Fruit fly (Drosophila melanogaster): Measurements from ENCODE around the gene PKD.

Gene PKD

DNA sequence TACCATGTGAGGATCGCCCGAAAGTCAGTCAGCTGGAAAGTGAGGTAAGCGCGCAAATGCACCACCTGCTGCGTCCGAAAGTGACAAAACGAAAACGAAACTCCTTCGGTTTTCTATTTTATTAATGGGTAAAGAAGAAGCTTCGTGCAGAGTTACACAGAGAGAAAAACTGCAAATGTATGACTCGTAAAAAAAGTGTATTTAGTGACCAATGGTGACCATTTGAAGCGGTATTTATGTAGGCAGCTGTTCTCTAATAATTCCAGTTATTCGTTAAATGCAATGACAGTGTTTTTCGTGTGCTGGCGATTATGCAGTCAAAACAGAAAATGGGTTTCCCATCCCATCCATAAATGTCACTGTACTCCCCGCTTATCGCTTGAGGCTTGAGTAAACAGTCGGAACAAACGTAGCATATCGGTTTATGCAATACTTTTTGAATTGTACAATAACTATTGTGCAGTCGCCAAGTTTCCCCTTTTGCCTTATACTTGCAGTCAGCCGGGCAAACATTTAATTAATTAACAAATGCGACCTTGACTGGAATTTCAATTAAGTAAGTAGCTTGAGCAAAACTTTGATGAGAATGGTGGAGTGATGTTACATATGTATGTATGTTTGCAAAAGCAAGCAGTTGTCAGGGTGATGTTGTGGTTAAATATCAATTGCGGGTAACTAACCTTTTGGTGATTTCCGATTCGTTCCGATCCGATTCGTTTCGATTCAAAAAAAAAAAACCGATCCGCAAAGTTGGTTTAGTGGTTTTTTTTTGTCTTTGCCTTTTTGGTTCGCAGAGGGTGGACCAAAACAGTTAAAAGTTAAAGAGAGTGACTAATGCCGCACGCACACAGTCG, 16.5 kb downstream of the PKD start:
- TF ChIP-seq CG32121 (GFP tag; IDR thresholded peaks at IDR 0.05) (peak; percentile 19; the same call in 1 of the 2 replicates), CG8301 (tag; optimal IDR thresholded peaks at IDR 0.05) (peak; percentile 49), CG17806 (tag; optimal IDR thresholded peaks at IDR 0.05) (peak; percentile 13), CG4496 (GFP tag; IDR thresholded peaks at IDR 0.05) (peak; percentile 66; the same call in 2 of the 3 replicates), CG15710 (tag; optimal IDR thresholded peaks at IDR 0.05) (peak; percentile 34), CG8159 (tag; optimal IDR thresholded peaks at IDR 0.05) (peak; percentile 49), Pif1A (GFP tag; optimal IDR thresholded peaks at IDR 0.05) (no peak), CG14655 (GFP tag; optimal IDR thresholded peaks at IDR 0.05) (peak; percentile 61), CG13204 (GFP tag; optimal IDR thresholded peaks at IDR 0.05) (no peak), CG10348 (GFP tag; IDR thresholded peaks at IDR 0.05) (no peak), CG9948 (tag; optimal IDR thresholded peaks at IDR 0.05) (peak; percentile 26), D1 (tag; optimal IDR thresholded peaks at IDR 0.05) (no peak), EcR (GFP tag; optimal IDR thresholded peaks at IDR 0.05) (no peak), Ets98B (GFP tag; IDR thresholded peaks at IDR 0.05) (peak; percentile 58), CG34367 (tag; optimal IDR thresholded peaks at IDR 0.05) (peak; percentile 38), gl (tag; optimal IDR thresholded peaks at IDR 0.05) (peak; percentile 7), fd96Ca (GFP tag; IDR thresholded peaks at IDR 0.05) (peak; percentile 67; the same call in 2 of the 3 replicates)

DNA sequence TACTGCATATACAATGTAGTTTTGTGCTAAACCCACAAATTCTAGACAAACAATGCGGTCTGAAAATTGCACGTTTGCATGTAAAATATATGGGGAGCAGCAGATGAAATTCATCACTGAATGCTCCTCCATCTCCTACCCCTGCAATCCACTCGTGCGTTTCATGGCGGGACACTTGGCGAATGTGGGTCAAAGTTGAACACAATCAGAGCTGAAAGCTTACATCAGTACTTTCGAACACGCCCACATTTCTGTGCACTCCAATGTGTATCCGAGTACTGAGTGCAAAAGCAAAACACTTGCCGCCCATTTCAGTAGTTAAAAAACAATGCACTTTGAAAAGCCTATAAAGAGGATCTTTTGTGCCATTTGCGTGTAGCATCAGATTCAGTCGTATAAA, 17.5 kb downstream of the PKD start:
- TF ChIP-seq CG32121 (GFP tag; IDR thresholded peaks at IDR 0.05), result 0 out of 2 replicates have a peak, but pooled peaks have one; percentile 14
- TF ChIP-seq Ets98B (GFP tag; IDR thresholded peaks at IDR 0.05), result no peak

DNA sequence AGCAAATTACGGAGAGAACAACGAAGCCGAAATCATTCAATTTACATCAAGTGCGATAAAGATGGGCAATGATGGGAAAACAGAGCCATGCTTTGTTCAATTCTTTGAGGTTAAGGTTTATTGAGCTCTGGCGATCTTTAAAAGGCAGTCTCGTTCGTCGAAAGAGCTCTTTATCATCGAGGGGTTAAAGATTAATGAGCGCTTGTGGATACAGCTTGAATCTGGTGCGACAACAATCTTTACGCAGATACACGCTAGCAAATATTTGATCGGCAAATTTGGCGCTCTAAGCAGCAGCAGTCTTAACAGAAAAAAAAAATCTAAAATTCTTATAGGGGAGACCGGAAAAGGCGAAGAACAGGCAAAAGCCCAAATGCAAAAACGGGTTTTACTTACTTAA, 18.1 kb downstream of the PKD start:
- TF ChIP-seq Snoo (tag; optimal IDR thresholded peaks at IDR 0.05) (no peak), CG32121 (GFP tag; IDR thresholded peaks at IDR 0.05) (no peak), CG34367 (tag; optimal IDR thresholded peaks at IDR 0.05) (no peak), CG8301 (tag; optimal IDR thresholded peaks at IDR 0.05) (no peak), D1 (tag; optimal IDR thresholded peaks at IDR 0.05) (no peak), Pif1A (GFP tag; optimal IDR thresholded peaks at IDR 0.05) (no peak), gl (tag; optimal IDR thresholded peaks at IDR 0.05) (no peak), CG8159 (tag; optimal IDR thresholded peaks at IDR 0.05) (no peak), Pif1B (GFP tag; optimal IDR thresholded peaks at IDR 0.05) (no peak), CG14655 (GFP tag; optimal IDR thresholded peaks at IDR 0.05) (no peak), CG13204 (GFP tag; optimal IDR thresholded peaks at IDR 0.05) (no peak), CG17806 (tag; optimal IDR thresholded peaks at IDR 0.05) (no peak), CG10348 (GFP tag; IDR thresholded peaks at IDR 0.05) (no peak), CG12605 (GFP tag; IDR thresholded peaks at IDR 0.05) (no peak), EcR (GFP tag; optimal IDR thresholded peaks at IDR 0.05) (no peak), CG15710 (tag; optimal IDR thresholded peaks at IDR 0.05) (no peak)

DNA sequence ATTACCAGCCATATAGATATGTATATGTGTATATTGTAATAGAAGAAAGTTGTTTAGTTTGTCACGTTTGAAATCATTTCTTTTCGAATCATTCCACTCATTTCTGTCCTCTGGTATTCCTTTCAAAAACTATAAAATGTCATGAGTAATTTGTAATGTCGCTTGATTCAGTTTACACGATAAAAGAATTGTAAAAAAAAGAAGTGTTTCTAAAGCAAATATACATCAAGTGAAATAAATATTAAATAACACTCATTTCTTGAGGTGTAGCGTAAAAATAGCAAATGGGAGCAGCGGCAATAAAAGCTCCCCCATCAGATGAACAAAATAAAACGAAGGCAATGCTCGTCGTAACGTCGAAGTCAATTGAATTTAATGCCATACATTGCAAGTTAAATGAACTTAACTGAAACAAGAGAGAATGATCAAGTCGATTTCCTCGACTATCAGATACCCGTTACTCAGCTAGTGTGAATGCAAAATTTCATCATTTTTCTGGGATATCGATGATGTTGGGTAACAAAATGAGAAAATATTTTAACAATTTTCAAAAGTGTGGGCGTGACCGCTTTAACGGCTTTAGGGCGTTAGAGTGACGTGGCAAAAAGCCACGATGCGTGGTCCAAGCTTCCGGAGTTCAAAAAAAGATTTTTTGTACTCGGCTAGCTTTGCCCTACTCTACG, 18.8 kb downstream of the PKD start:
- TF ChIP-seq D1 (tag; optimal IDR thresholded peaks at IDR 0.05) (no peak), gl (tag; optimal IDR thresholded peaks at IDR 0.05) (no peak), CG32121 (GFP tag; IDR thresholded peaks at IDR 0.05) (peak; percentile 55; the same call in 1 of the 2 replicates), CG15710 (tag; optimal IDR thresholded peaks at IDR 0.05) (peak; percentile 52), CG10348 (GFP tag; IDR thresholded peaks at IDR 0.05) (no peak), CG14655 (GFP tag; optimal IDR thresholded peaks at IDR 0.05) (no peak), rn (GFP tag; IDR thresholded peaks at IDR 0.05) (no peak), CG34367 (tag; optimal IDR thresholded peaks at IDR 0.05) (no peak), Pif1B (GFP tag; optimal IDR thresholded peaks at IDR 0.05) (peak; percentile 1), CG9948 (tag; optimal IDR thresholded peaks at IDR 0.05) (peak; percentile 41), fd96Ca (GFP tag; IDR thresholded peaks at IDR 0.05) (no peak), EcR (GFP tag; optimal IDR thresholded peaks at IDR 0.05) (peak; percentile 46), CG8159 (tag; optimal IDR thresholded peaks at IDR 0.05) (peak; percentile 57), CG4496 (GFP tag; IDR thresholded peaks at IDR 0.05) (no peak), Pif1A (GFP tag; optimal IDR thresholded peaks at IDR 0.05) (peak; percentile 46), CG17806 (tag; optimal IDR thresholded peaks at IDR 0.05) (peak; percentile 39), CG12605 (GFP tag; IDR thresholded peaks at IDR 0.05) (no peak), CG8301 (tag; optimal IDR thresholded peaks at IDR 0.05) (peak; percentile 48)

DNA sequence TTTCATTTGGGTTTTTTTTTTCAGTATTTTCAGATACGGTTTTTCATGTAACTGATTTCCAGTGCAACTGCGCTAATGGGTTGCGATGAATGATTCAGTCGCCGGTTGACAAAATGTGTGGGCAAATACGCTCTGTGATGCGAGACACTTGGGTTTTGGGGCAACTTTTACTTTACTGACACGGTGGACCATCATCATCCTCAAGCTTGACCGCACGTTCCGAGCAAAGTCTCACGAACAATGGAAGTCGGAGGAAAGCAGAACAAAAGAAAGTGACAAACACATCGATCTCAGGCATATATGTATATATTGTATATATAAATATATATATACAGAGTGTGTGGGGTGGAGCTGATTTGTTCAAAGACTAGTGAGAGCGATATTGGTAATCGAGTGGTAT, 19.7 kb downstream of the PKD start:
- TF ChIP-seq CG4496 (GFP tag; IDR thresholded peaks at IDR 0.05) (peak; percentile 36; the same call in 1 of the 3 replicates), EcR (GFP tag; optimal IDR thresholded peaks at IDR 0.05) (peak; percentile 9), CG15710 (tag; optimal IDR thresholded peaks at IDR 0.05) (no peak)

DNA sequence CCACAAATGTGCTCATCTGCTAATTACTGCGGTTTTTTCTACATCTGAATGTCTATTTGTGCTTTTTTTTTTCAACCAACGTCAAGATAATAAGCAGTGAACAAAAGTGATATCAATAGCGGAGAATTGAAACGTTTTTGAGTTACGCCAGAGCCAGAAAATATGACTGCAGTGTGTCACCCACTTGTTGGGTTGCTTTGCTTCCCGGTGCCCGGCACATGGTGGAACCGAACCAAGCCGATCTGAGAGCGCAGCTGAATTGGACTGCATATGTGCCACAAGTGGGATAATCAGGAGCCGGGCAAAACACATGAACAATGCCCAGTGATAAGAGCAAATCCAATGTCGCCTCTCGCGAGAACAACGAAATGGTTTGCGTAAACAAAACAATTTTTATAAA, 21.8 kb downstream of the PKD start:
- TF ChIP-seq CG8301 (tag; optimal IDR thresholded peaks at IDR 0.05), result no peak
- TF ChIP-seq EcR (GFP tag; optimal IDR thresholded peaks at IDR 0.05), result no peak
- TF ChIP-seq CG13204 (GFP tag; optimal IDR thresholded peaks at IDR 0.05), result no peak
- TF ChIP-seq Pif1B (GFP tag; optimal IDR thresholded peaks at IDR 0.05), result no peak
- TF ChIP-seq Snoo (tag; optimal IDR thresholded peaks at IDR 0.05), result no peak
- TF ChIP-seq CG34367 (tag; optimal IDR thresholded peaks at IDR 0.05), result no peak
- TF ChIP-seq rn (GFP tag; IDR thresholded peaks at IDR 0.05), result no peak
- no peak for TF ChIP-seq CG12605 (GFP tag; IDR thresholded peaks at IDR 0.05)

Data from whole organism, pupa.